Worm (Caenorhabditis elegans): Measurements from ENCODE around the gene srr-10.
A peak's percentile ranks its signal among the peaks of the same experiment; 100 is the strongest.

Gene srr-10

DNA sequence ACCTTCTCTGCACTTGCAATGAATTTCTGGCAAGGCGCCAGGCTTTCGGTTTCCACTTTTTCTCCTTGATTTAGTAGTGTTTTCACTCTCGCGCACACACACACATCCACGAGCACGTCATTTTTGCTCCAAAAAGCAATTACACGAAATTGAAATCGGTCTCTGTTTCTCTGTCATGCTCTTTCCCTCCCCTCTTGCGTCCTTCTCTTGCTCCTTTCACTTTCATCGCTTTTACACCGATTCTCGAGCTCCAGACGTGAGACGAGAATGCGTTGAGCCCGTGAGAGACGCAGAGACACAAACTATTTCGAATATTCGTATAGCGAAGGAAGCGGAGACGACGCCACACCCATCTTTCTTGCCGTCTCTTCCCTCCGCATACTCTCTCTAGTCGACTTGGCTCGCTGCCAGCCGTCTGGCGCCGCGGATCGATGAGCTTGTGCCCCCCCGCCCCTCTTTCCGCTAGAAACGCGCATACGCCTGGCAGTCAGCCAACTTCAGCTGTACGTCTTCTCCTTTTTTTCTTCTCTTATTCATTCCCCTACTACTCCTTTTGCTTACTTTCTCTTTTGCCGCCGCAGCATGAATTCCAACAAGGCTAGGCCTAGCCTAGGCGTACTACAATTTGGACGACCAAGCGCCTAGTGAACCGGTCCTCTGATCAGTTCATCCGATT, 7.3 kb upstream of the srr-10 start:
- no peak for TF ChIP-seq mdt-29 (GFP tag; IDR thresholded peaks at IDR 0.05)
- TF ChIP-seq tra-1 (GFP tag; IDR thresholded peaks at IDR 0.05) = peak; percentile 63
- peak; percentile 99 for TF ChIP-seq aha-1 (tag)
- peak; percentile 36 for TF ChIP-seq nhr-77 (tag; optimal IDR thresholded peaks at IDR 0.05)
- peak; percentile 9 for TF ChIP-seq lin-39 (tag; optimal IDR thresholded peaks at IDR 0.05)
- TF ChIP-seq ceh-20 (GFP tag; IDR thresholded peaks at IDR 0.05) = peak; percentile 92
- TF ChIP-seq mes-2 (tag; optimal IDR thresholded peaks at IDR 0.05; ENCODE audit: poor library complexity, severe bottlenecking) = peak; percentile 37
- TF ChIP-seq cey-2 (tag; optimal IDR thresholded peaks at IDR 0.05; ENCODE audit: borderline replicate concordance, insufficient read depth) = no peak
- TF ChIP-seq nhr-11 (tag; optimal IDR thresholded peaks at IDR 0.05) = peak; percentile 75
- TF ChIP-seq lin-13 (GFP tag; optimal IDR thresholded peaks at IDR 0.05) = peak; percentile 22
- TF ChIP-seq ctbp-1 (GFP tag; IDR thresholded peaks at IDR 0.05) = peak; percentile 96
- no peak for TF ChIP-seq T20F7.1 (GFP tag; optimal IDR thresholded peaks at IDR 0.05)
- no peak for TF ChIP-seq ceh-82 (tag; optimal IDR thresholded peaks at IDR 0.05)
- peak; percentile 58; the same call in 1 of the 2 replicates for TF ChIP-seq madf-9 (GFP tag; conservative IDR thresholded peaks at IDR 0.05)
- peak; percentile 59 for TF ChIP-seq ceh-32 (tag; optimal IDR thresholded peaks at IDR 0.05; ENCODE audit: poor library complexity)
- TF ChIP-seq duxl-1 (tag; optimal IDR thresholded peaks at IDR 0.05; ENCODE audit: poor library complexity) = no peak
- TF ChIP-seq pha-4 (GFP tag; IDR thresholded peaks at IDR 0.05) = peak; percentile 57; the same call in 1 of the 2 replicates
- no peak for TF ChIP-seq pha-4 (tag; optimal IDR thresholded peaks at IDR 0.05)
- TF ChIP-seq hlh-11 (tag; optimal IDR thresholded peaks at IDR 0.05) = peak; percentile 91
- TF ChIP-seq zfp-2 (tag; optimal IDR thresholded peaks at IDR 0.05) = peak; percentile 26
- 0 out of 2 replicates have a peak, but pooled peaks have one; percentile 52 for TF ChIP-seq saeg-2 (GFP tag; IDR thresholded peaks at IDR 0.05)
- peak; percentile 61 for TF ChIP-seq nhr-28 (tag; optimal IDR thresholded peaks at IDR 0.05)
- no peak for TF ChIP-seq nhr-6 (tag; optimal IDR thresholded peaks at IDR 0.05)
- peak; percentile 1 for TF ChIP-seq mxl-3 (GFP tag; optimal IDR thresholded peaks at IDR 0.05)
- TF ChIP-seq ama-1 (optimal IDR thresholded peaks at IDR 0.05) = no peak
- TF ChIP-seq hmg-1.1 (GFP tag; IDR thresholded peaks at IDR 0.05) = peak; percentile 84
- TF ChIP-seq lin-38 (GFP tag; IDR thresholded peaks at IDR 0.05) = peak; percentile 54
- TF ChIP-seq D1046.2 (GFP tag; IDR thresholded peaks at IDR 0.05) = 0 out of 2 replicates have a peak, but pooled peaks have one; percentile 4
- peak; percentile 73 for TF ChIP-seq fkh-10 (GFP tag; optimal IDR thresholded peaks at IDR 0.05)
- no peak for TF ChIP-seq nhr-41 (GFP tag; IDR thresholded peaks at IDR 0.05)
- TF ChIP-seq dve-1 (tag; optimal IDR thresholded peaks at IDR 0.05; ENCODE audit: insufficient read depth) = peak; percentile 29
- peak; percentile 23 for TF ChIP-seq nhr-102 (tag; optimal IDR thresholded peaks at IDR 0.05)
- TF ChIP-seq spr-1 (tag; optimal IDR thresholded peaks at IDR 0.05) = peak; percentile 44
- peak; percentile 89 for TF ChIP-seq egl-43 (GFP tag; IDR thresholded peaks at IDR 0.05)
- peak; percentile 84 for TF ChIP-seq nhr-48 (tag; optimal IDR thresholded peaks at IDR 0.05)
- TF ChIP-seq ZK337.2 (GFP tag; IDR thresholded peaks at IDR 0.05) = no peak
- TF ChIP-seq ztf-11 (tag; optimal IDR thresholded peaks at IDR 0.05) = no peak
- no peak for TF ChIP-seq ceh-44 (GFP tag; IDR thresholded peaks at IDR 0.05)
- TF ChIP-seq rbr-2 (tag; optimal IDR thresholded peaks at IDR 0.05) = peak; percentile 93
- peak; percentile 43; the same call in 1 of the 2 replicates for TF ChIP-seq nhr-42 (GFP tag; IDR thresholded peaks at IDR 0.05)
- peak; percentile 48 for TF ChIP-seq dpl-1 (GFP tag; optimal IDR thresholded peaks at IDR 0.05)
- no peak for TF ChIP-seq ZK546.5 (tag; optimal IDR thresholded peaks at IDR 0.05)
- TF ChIP-seq lin-1 (GFP tag; IDR thresholded peaks at IDR 0.05) = no peak
- TF ChIP-seq nhr-10 (tag; optimal IDR thresholded peaks at IDR 0.05) = no peak
- 0 out of 2 replicates have a peak, but pooled peaks have one; percentile 9 for TF ChIP-seq mxl-2 (GFP tag; conservative IDR thresholded peaks at IDR 0.05)
- TF ChIP-seq set-16 (GFP tag; IDR thresholded peaks at IDR 0.05) = peak; percentile 98
- peak; percentile 53 for TF ChIP-seq zag-1 (tag; optimal IDR thresholded peaks at IDR 0.05)
- TF ChIP-seq F37D6.2 (tag; optimal IDR thresholded peaks at IDR 0.05) = peak; percentile 81
- peak; percentile 77 for TF ChIP-seq lsy-2 (tag; optimal IDR thresholded peaks at IDR 0.05)
- TF ChIP-seq daf-12 (tag; optimal IDR thresholded peaks at IDR 0.05) = no peak
